Worm (Caenorhabditis elegans) whole organism, L1 larva: Measurements from ENCODE around the gene msp-64.

Experiments
- mep-1 ChIP-seq: fragments of 150-350 bp; optimal IDR thresholded peaks from 2 replicates; lab custom pipeline; 2014; ENCODE audit warnings: missing biosample characterization, missing genetic modification characterization
- nhr-12 ChIP-seq: sonication (generic microtip); optimal IDR thresholded peaks from 2 replicates; lab custom pipeline; 2017; ENCODE audit warnings: missing biosample characterization, missing genetic modification characterization
- pax-3 ChIP-seq: fragments of 200-800 bp; sonication (Bioruptor generic); optimal IDR thresholded peaks from 2 replicates; lab custom pipeline; 2018; ENCODE audit warnings: mild to moderate bottlenecking, missing genetic modification characterization, moderate library complexity, missing compliant biosample characterization
- unc-62 ChIP-seq: fragments of 150-350 bp; optimal IDR thresholded peaks from 2 replicates; lab custom pipeline; 2014; ENCODE audit warnings: missing biosample characterization, missing genetic modification reagents, missing genetic modification characterization

ce11 chrII:5805303-5805702 is 4.8 kb downstream of the msp-64 start, which contains the start of gene K05F1.10:
- no peak for TF ChIP-seq pax-3 (tag; lab: Kevin White, UChicago)
- TF ChIP-seq nhr-12 (tag; lab: Kevin White, UChicago) = no peak
- TF ChIP-seq unc-62 (GFP tag; lab: Kevin White, UChicago) = no peak
- no peak for TF ChIP-seq mep-1 (tag; lab: Kevin White, UChicago)
